Worm (Caenorhabditis elegans) whole organism, late embryonic: ENCODE data around the gene srlf-2.

Source experiments
- F13H6.1 ChIP-seq: sonication (generic microtip); optimal IDR thresholded peaks from 2 replicates; lab custom pipeline; 2016; ENCODE audit warnings: missing genetic modification characterization, missing compliant biosample characterization
- ets-4 ChIP-seq: sonication (generic microtip); optimal IDR thresholded peaks from 2 replicates; lab custom pipeline; 2016; ENCODE audit warnings: missing genetic modification characterization, missing compliant biosample characterization
- nhr-11 ChIP-seq: fragments of 150-350 bp; optimal IDR thresholded peaks from 2 replicates; lab custom pipeline; 2014; ENCODE audit warnings: missing biosample characterization, missing genetic modification characterization
- nhr-232 ChIP-seq: sonication (generic microtip); optimal IDR thresholded peaks from 2 replicates; lab custom pipeline; 2016; ENCODE audit warnings: missing genetic modification characterization, missing compliant biosample characterization
- pha-4 ChIP-seq: fragments of 150-350 bp; optimal IDR thresholded peaks from 2 replicates; lab custom pipeline; 2018; ENCODE audit warnings: missing biosample characterization, missing genetic modification reagents, missing genetic modification characterization
- pqm-1 ChIP-seq: sonication (generic microtip); optimal IDR thresholded peaks from 2 replicates; lab custom pipeline; 2016; ENCODE audit warnings: missing genetic modification characterization, missing compliant biosample characterization
- zip-5 ChIP-seq: sonication (generic microtip); optimal IDR thresholded peaks from 2 replicates; lab custom pipeline; 2016; ENCODE audit warnings: missing genetic modification characterization, missing compliant biosample characterization

DNA sequence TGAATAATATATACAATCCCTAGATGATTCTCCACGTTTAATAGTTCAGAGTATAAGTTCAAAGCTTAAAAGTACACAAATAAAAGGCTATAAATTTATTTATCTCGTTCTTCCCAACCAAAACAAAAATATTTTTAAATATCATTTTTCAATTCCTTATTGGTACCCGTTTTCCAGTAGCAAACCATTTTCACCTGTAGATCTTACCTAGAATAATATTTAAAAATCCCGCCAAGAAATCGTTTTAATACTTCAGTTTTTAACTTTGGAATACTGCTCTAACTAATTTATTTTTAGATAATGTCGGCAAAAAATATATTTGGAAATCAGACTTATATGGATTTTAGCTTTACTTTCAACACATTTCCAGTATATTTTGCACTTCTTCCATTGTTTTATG lies 2.2 kb downstream of the srlf-2 start, which contains the start of gene sru-7:
- TF ChIP-seq nhr-11 (tag; lab: Kevin White, UChicago) (no peak), nhr-232 (tag; lab: Kevin White, UChicago) (no peak), F13H6.1 (no peak), pqm-1 (tag; lab: Kevin White, UChicago) (no peak), ets-4 (tag; lab: Kevin White, UChicago) (no peak), zip-5 (tag; lab: Kevin White, UChicago) (no peak), pha-4 (tag; lab: Kevin White, UChicago) (no peak)
